Fruit fly (Drosophila melanogaster) whole organism, embryonic: ENCODE measurements around the gene CG31957.

Experiments used
- Adf1 ChIP-seq: fragments of 200-800 bp; sonication (Bioruptor generic); IDR thresholded peaks from 2 replicates; pipeline ENCODE4 v1.3.6; 2022; ENCODE audit warnings: missing biosample characterization, missing genetic modification characterization
- Aef1 ChIP-seq: fragments of 200-800 bp; sonication (Bioruptor generic); IDR thresholded peaks from 3 replicates; pipeline ENCODE4 v1.3.6; 2022; ENCODE audit warnings: missing biosample characterization, missing genetic modification characterization
- Atf6 ChIP-seq: fragments of 200-800 bp; sonication (Bioruptor generic); IDR thresholded peaks from 2 replicates; pipeline ENCODE4 v1.3.6; 2022; ENCODE audit warnings: missing biosample characterization, missing genetic modification characterization
- BtbVII ChIP-seq: fragments of 200-800 bp; sonication (Bioruptor generic); optimal IDR thresholded peaks from 3 replicates; lab custom pipeline; 2017; ENCODE audit warnings: missing biosample characterization, mild to moderate bottlenecking, missing genetic modification characterization
- CG10147 ChIP-seq: fragments of 200-800 bp; sonication (Bioruptor generic); optimal IDR thresholded peaks from 2 replicates; lab custom pipeline; 2019; ENCODE audit warnings: missing biosample characterization, mild to moderate bottlenecking, missing genetic modification characterization, moderate library complexity
- CG1024 ChIP-seq: fragments of 200-800 bp; sonication (Bioruptor generic); IDR thresholded peaks from 2 replicates; pipeline ENCODE4 v1.3.6; 2022; ENCODE audit warnings: missing biosample characterization, missing genetic modification characterization
- CG11085 ChIP-seq: fragments of 200-800 bp; sonication (Bioruptor generic); IDR thresholded peaks from 2 replicates; pipeline ENCODE4 v1.3.6; 2022; ENCODE audit warnings: missing biosample characterization, missing genetic modification characterization
- CG11398 ChIP-seq: fragments of 200-800 bp; sonication (Bioruptor generic); optimal IDR thresholded peaks from 2 replicates; lab custom pipeline; 2016; ENCODE audit warnings: missing biosample characterization, missing genetic modification characterization
- CG15514 ChIP-seq: fragments of 200-800 bp; sonication (Bioruptor generic); optimal IDR thresholded peaks from 3 replicates; lab custom pipeline; 2017; ENCODE audit warnings: missing biosample characterization, missing genetic modification characterization, mild to moderate bottlenecking, moderate library complexity, missing genetic modification reagents
- CG15696 ChIP-seq: fragments of 200-800 bp; sonication (Bioruptor generic); optimal IDR thresholded peaks from 2 replicates; lab custom pipeline; 2019; ENCODE audit warnings: missing biosample characterization, mild to moderate bottlenecking, missing genetic modification characterization, moderate library complexity
- CG1603 ChIP-seq: fragments of 200-800 bp; sonication (Bioruptor generic); optimal IDR thresholded peaks from 2 replicates; lab custom pipeline; 2019; ENCODE audit warnings: missing biosample characterization, mild to moderate bottlenecking, missing genetic modification characterization, moderate library complexity
- CG17385 ChIP-seq: fragments of 200-800 bp; sonication (Bioruptor generic); optimal IDR thresholded peaks from 3 replicates; lab custom pipeline; 2018; ENCODE audit warnings: missing biosample characterization, mild to moderate bottlenecking, missing genetic modification characterization
- CG18476 ChIP-seq: fragments of 200-800 bp; sonication (Bioruptor generic); optimal IDR thresholded peaks from 2 replicates; lab custom pipeline; 2016; ENCODE audit warnings: missing biosample characterization, mild to moderate bottlenecking, missing genetic modification characterization
- CG2678 ChIP-seq: fragments of 200-800 bp; sonication (Bioruptor generic); optimal IDR thresholded peaks from 3 replicates; lab custom pipeline; 2019; ENCODE audit warnings: missing biosample characterization, mild to moderate bottlenecking, missing genetic modification characterization, moderate library complexity
- CG31365 ChIP-seq: fragments of 200-800 bp; sonication (Bioruptor generic); optimal IDR thresholded peaks from 2 replicates; lab custom pipeline; 2018; ENCODE audit warnings: missing biosample characterization, mild to moderate bottlenecking, missing genetic modification characterization
- CG31388 ChIP-seq: fragments of 200-800 bp; sonication (Bioruptor generic); optimal IDR thresholded peaks from 2 replicates; lab custom pipeline; 2016; ENCODE audit warnings: missing biosample characterization, missing genetic modification characterization
- CG3847 ChIP-seq: fragments of 200-800 bp; sonication (Bioruptor generic); IDR thresholded peaks from 2 replicates; pipeline ENCODE4 v1.3.6; 2022; ENCODE audit warnings: missing biosample characterization, missing genetic modification characterization
- CG4404 ChIP-seq: fragments of 200-800 bp; sonication (Bioruptor generic); IDR thresholded peaks from 2 replicates; pipeline ENCODE4 v1.3.6; 2022; ENCODE audit warnings: missing biosample characterization, missing genetic modification characterization
- CG6813 ChIP-seq: fragments of 200-800 bp; sonication (Bioruptor generic); optimal IDR thresholded peaks from 2 replicates; lab custom pipeline; 2017; ENCODE audit warnings: missing biosample characterization, missing genetic modification characterization, mild to moderate bottlenecking, moderate library complexity, missing genetic modification reagents
- CG8944 ChIP-seq: fragments of 200-800 bp; sonication (Bioruptor generic); optimal IDR thresholded peaks from 3 replicates; lab custom pipeline; 2016; ENCODE audit warnings: missing biosample characterization, missing genetic modification characterization
- CG9727 ChIP-seq: fragments of 200-800 bp; sonication (Bioruptor generic); optimal IDR thresholded peaks from 3 replicates; lab custom pipeline; 2017; ENCODE audit warnings: missing biosample characterization, mild to moderate bottlenecking, missing genetic modification characterization
- CG9932 ChIP-seq: fragments of 200-800 bp; sonication (Bioruptor generic); IDR thresholded peaks from 2 replicates; pipeline ENCODE4 v1.3.6; 2022; ENCODE audit warnings: missing biosample characterization, missing genetic modification characterization
- CkIIα-i1 ChIP-seq: fragments of 200-800 bp; sonication (Bioruptor generic); IDR thresholded peaks from 2 replicates; pipeline ENCODE4 v1.3.6; 2022; ENCODE audit warnings: missing biosample characterization, missing genetic modification characterization
- Dip3 ChIP-seq: fragments of 200-800 bp; sonication (Bioruptor generic); optimal IDR thresholded peaks from 3 replicates; lab custom pipeline; 2016; ENCODE audit warnings: missing biosample characterization, missing genetic modification characterization
- GATAe ChIP-seq: fragments of 200-800 bp; sonication (Bioruptor generic); conservative IDR thresholded peaks from 2 replicates; pipeline ENCODE4 v1.3.6; 2022; ENCODE audit warnings: missing biosample characterization, missing genetic modification characterization
- H15 ChIP-seq: fragments of 200-800 bp; sonication (Bioruptor generic); IDR thresholded peaks from 3 replicates; pipeline ENCODE4 v1.3.6; 2022; ENCODE audit warnings: missing biosample characterization, missing genetic modification characterization
- Lpt ChIP-seq: fragments of >200 bp; optimal IDR thresholded peaks from 2 replicates; lab custom pipeline; 2018; ENCODE audit warnings: missing biosample characterization, missing genetic modification characterization
- MTF-1 ChIP-seq: fragments of 200-800 bp; sonication (Bioruptor generic); optimal IDR thresholded peaks from 2 replicates; lab custom pipeline; 2018; ENCODE audit warnings: missing biosample characterization, mild to moderate bottlenecking, missing genetic modification characterization, borderline replicate concordance
- NC2α ChIP-seq: fragments of 200-800 bp; sonication (Bioruptor generic); optimal IDR thresholded peaks from 2 replicates; lab custom pipeline; 2016; ENCODE audit warnings: missing biosample characterization, missing genetic modification characterization
- Neu2 ChIP-seq: fragments of 200-800 bp; sonication (Bioruptor generic); optimal IDR thresholded peaks from 3 replicates; lab custom pipeline; 2016; ENCODE audit warnings: missing biosample characterization, missing genetic modification characterization, borderline replicate concordance
- Nf-YB ChIP-seq: fragments of 200-800 bp; sonication (Bioruptor generic); optimal IDR thresholded peaks from 3 replicates; lab custom pipeline; 2019; ENCODE audit warnings: missing biosample characterization, mild to moderate bottlenecking, missing genetic modification characterization, moderate library complexity
- Oaz ChIP-seq: fragments of 200-800 bp; sonication (Bioruptor generic); IDR thresholded peaks from 2 replicates; pipeline ENCODE4 v1.3.6; 2022; ENCODE audit warnings: missing biosample characterization, missing genetic modification characterization
- Sox102F ChIP-seq: fragments of 200-800 bp; sonication (Bioruptor generic); optimal IDR thresholded peaks from 2 replicates; lab custom pipeline; 2018; ENCODE audit warnings: missing biosample characterization, mild to moderate bottlenecking, missing genetic modification characterization, moderate library complexity
- ab ChIP-seq: fragments of 200-800 bp; sonication (Bioruptor generic); optimal IDR thresholded peaks from 2 replicates; lab custom pipeline; 2016; ENCODE audit warnings: missing biosample characterization, missing genetic modification characterization
- ac ChIP-seq: fragments of 200-800 bp; sonication (Bioruptor generic); optimal IDR thresholded peaks from 3 replicates; lab custom pipeline; 2017; ENCODE audit warnings: missing biosample characterization, mild to moderate bottlenecking, missing genetic modification characterization
- cwo ChIP-seq: fragments of 200-800 bp; sonication (Bioruptor generic); optimal IDR thresholded peaks from 3 replicates; lab custom pipeline; 2017; ENCODE audit warnings: missing biosample characterization, missing genetic modification characterization, mild to moderate bottlenecking, moderate library complexity, missing genetic modification reagents
- en ChIP-seq: fragments of 200-800 bp; sonication (Bioruptor generic); optimal IDR thresholded peaks from 2 replicates; lab custom pipeline; 2016; ENCODE audit warnings: missing biosample characterization, missing genetic modification characterization
- esg ChIP-seq: fragments of 200-800 bp; sonication (Bioruptor generic); conservative IDR thresholded peaks from 2 replicates; pipeline ENCODE4 v1.3.6; 2022; ENCODE audit warnings: missing biosample characterization, missing genetic modification characterization
- ham ChIP-seq: fragments of 200-800 bp; sonication (Bioruptor generic); IDR thresholded peaks from 2 replicates; pipeline ENCODE4 v1.3.6; 2022; ENCODE audit warnings: missing biosample characterization, missing genetic modification characterization
- klu ChIP-seq: fragments of 200-800 bp; sonication (Bioruptor generic); IDR thresholded peaks from 2 replicates; pipeline ENCODE4 v1.3.6; 2022; ENCODE audit warnings: missing biosample characterization, missing genetic modification characterization
- nau ChIP-seq: fragments of 200-800 bp; sonication (Bioruptor generic); optimal IDR thresholded peaks from 3 replicates; lab custom pipeline; 2017; ENCODE audit warnings: missing biosample characterization, mild to moderate bottlenecking, missing genetic modification characterization, missing genetic modification reagents
- org-1 ChIP-seq: fragments of 200-800 bp; sonication (Bioruptor generic); optimal IDR thresholded peaks from 2 replicates; lab custom pipeline; 2017; ENCODE audit warnings: missing biosample characterization, missing genetic modification characterization
- pum ChIP-seq: fragments of 200-800 bp; sonication (Bioruptor generic); optimal IDR thresholded peaks from 2 replicates; lab custom pipeline; 2016; ENCODE audit warnings: missing biosample characterization, missing genetic modification characterization
- pzg ChIP-seq: fragments of 200-800 bp; sonication (Bioruptor generic); optimal IDR thresholded peaks from 3 replicates; lab custom pipeline; 2018; ENCODE audit warnings: missing biosample characterization, mild to moderate bottlenecking, missing genetic modification characterization, moderate library complexity
- row ChIP-seq: fragments of 200-800 bp; sonication (Bioruptor generic); IDR thresholded peaks from 3 replicates; pipeline ENCODE4 v1.3.6; 2022; ENCODE audit warnings: missing biosample characterization, missing genetic modification characterization
- salm ChIP-seq: fragments of 200-800 bp; sonication (Bioruptor generic); optimal IDR thresholded peaks from 2 replicates; lab custom pipeline; 2018; ENCODE audit warnings: missing biosample characterization, mild to moderate bottlenecking, missing genetic modification characterization
- seq ChIP-seq: fragments of 200-800 bp; sonication (Bioruptor generic); IDR thresholded peaks from 2 replicates; pipeline ENCODE4 v1.3.6; 2022; ENCODE audit warnings: missing biosample characterization, missing genetic modification characterization
- slou ChIP-seq: fragments of 200-800 bp; sonication (Bioruptor generic); optimal IDR thresholded peaks from 3 replicates; lab custom pipeline; 2016; ENCODE audit warnings: missing biosample characterization, missing genetic modification characterization
- tgo ChIP-seq: fragments of 200-800 bp; sonication (Bioruptor generic); IDR thresholded peaks from 3 replicates; pipeline ENCODE4 v1.3.6; 2022; ENCODE audit warnings: missing biosample characterization, missing genetic modification characterization
- ttk ChIP-seq: fragments of 200-800 bp; sonication (Bioruptor generic); IDR thresholded peaks from 2 replicates; pipeline ENCODE4 v2.1.2; 2022; ENCODE audit warnings: missing biosample characterization, missing genetic modification characterization
- tx ChIP-seq: fragments of 200-800 bp; sonication (Bioruptor generic); optimal IDR thresholded peaks from 2 replicates; lab custom pipeline; 2016; ENCODE audit warnings: missing biosample characterization, missing genetic modification characterization
- zfh2 ChIP-seq: fragments of 200-800 bp; sonication (Bioruptor generic); optimal IDR thresholded peaks from 2 replicates; lab custom pipeline; 2016; ENCODE audit warnings: missing biosample characterization, missing genetic modification characterization

The CG31957 gene

dm6 chr2L:3880048-3880447 lies 7.8 kb upstream of the CG31957 start (continued):
- TF ChIP-seq Neu2 (GFP tag; lab: Kevin White, UChicago) = no peak
- TF ChIP-seq CG2678 (tag; lab: Kevin White, UChicago) = peak; percentile 73
- no peak for TF ChIP-seq zfh2 (GFP tag; lab: Kevin White, UChicago)
- TF ChIP-seq CG3847 (GFP tag; lab: Robert Waterston, UW) = peak; percentile 33; the same call in 1 of the 2 replicates
- TF ChIP-seq org-1 (GFP tag; lab: Kevin White, UChicago) = no peak
- TF ChIP-seq esg = no peak
- TF ChIP-seq ab (GFP tag; lab: Kevin White, UChicago) = no peak
- no peak for TF ChIP-seq Oaz (GFP tag; lab: Robert Waterston, UW)
- TF ChIP-seq slou (GFP tag; lab: Kevin White, UChicago) = no peak
- peak; percentile 19; the same call in 1 of the 2 replicates for TF ChIP-seq Adf1
- TF ChIP-seq MTF-1 = no peak
- TF ChIP-seq tgo (GFP tag; lab: Robert Waterston, UW) = no peak
- TF ChIP-seq seq (GFP tag; lab: Robert Waterston, UW) = no peak
- TF ChIP-seq cwo (GFP tag; lab: Kevin White, UChicago) = peak; percentile 34
- no peak for TF ChIP-seq CG1024 (GFP tag; lab: Robert Waterston, UW)
- TF ChIP-seq CG11085 (GFP tag; lab: Robert Waterston, UW) = peak; percentile 40; the same call in 1 of the 2 replicates
- TF ChIP-seq nau (GFP tag; lab: Kevin White, UChicago) = no peak
- TF ChIP-seq klu = no peak
- TF ChIP-seq GATAe = peak; percentile 89
- TF ChIP-seq CG1603 (tag; lab: Kevin White, UChicago) = no peak
- TF ChIP-seq salm = no peak
- peak; percentile 24 for TF ChIP-seq CG10147 (GFP tag; lab: Kevin White, UChicago)
- peak; percentile 75 for TF ChIP-seq Atf6
- TF ChIP-seq en = no peak
- TF ChIP-seq Sox102F (GFP tag; lab: Kevin White, UChicago) = no peak
- TF ChIP-seq Dip3 (GFP tag; lab: Kevin White, UChicago) = peak; percentile 48
- TF ChIP-seq tx (GFP tag; lab: Kevin White, UChicago) = no peak
- TF ChIP-seq pum = no peak
- TF ChIP-seq Aef1 (GFP tag; lab: Robert Waterston, UW) = peak; percentile 43; the same call in 1 of the 3 replicates
- TF ChIP-seq pzg (GFP tag; lab: Kevin White, UChicago) = no peak
- peak; percentile 28 for TF ChIP-seq CG15514 (GFP tag; lab: Kevin White, UChicago)
- TF ChIP-seq ttk (GFP tag; lab: Robert Waterston, UW) = no peak
- no peak for TF ChIP-seq CG8944 (GFP tag; lab: Kevin White, UChicago)
- no peak for TF ChIP-seq Nf-YB (GFP tag; lab: Kevin White, UChicago)
- TF ChIP-seq CG4404 (GFP tag; lab: Robert Waterston, UW) = no peak
- peak; percentile 30; the same call in 2 of the 3 replicates for TF ChIP-seq row
- TF ChIP-seq Lpt (GFP tag; lab: Kevin White, UChicago) = no peak
- no peak for TF ChIP-seq NC2α
- no peak for TF ChIP-seq H15 (GFP tag; lab: Robert Waterston, UW)
- no peak for TF ChIP-seq CG6813 (GFP tag; lab: Kevin White, UChicago)
- peak; percentile 22 for TF ChIP-seq CG18476
- peak; percentile 35 for TF ChIP-seq BtbVII (GFP tag; lab: Kevin White, UChicago)
- TF ChIP-seq CG11398 (GFP tag; lab: Kevin White, UChicago) = no peak
- TF ChIP-seq CG17385 = no peak
- peak; percentile 60 for TF ChIP-seq CG9727 (GFP tag; lab: Kevin White, UChicago)
- no peak for TF ChIP-seq CG31365
- TF ChIP-seq ac = no peak
- TF ChIP-seq CkIIα-i1 (GFP tag; lab: Robert Waterston, UW) = no peak
- no peak for TF ChIP-seq ham (GFP tag; lab: Robert Waterston, UW)
- TF ChIP-seq CG15696 (tag; lab: Kevin White, UChicago) = no peak
- TF ChIP-seq CG31388 (GFP tag; lab: Kevin White, UChicago) = no peak
- peak; percentile 58 for TF ChIP-seq CG9932 (GFP tag; lab: Robert Waterston, UW)
